Worm (Caenorhabditis elegans) whole organism, L1 larva: ENCODE data around the gene clec-251.

Source experiments
- C04F5.9 ChIP-seq: sonication (generic microtip); optimal IDR thresholded peaks from 2 replicates; lab custom pipeline; 2016; ENCODE audit warnings: missing genetic modification characterization, missing compliant biosample characterization
- Y116A8C.19 ChIP-seq: sonication (generic microtip); optimal IDR thresholded peaks from 2 replicates; lab custom pipeline; 2016; ENCODE audit warnings: missing compliant biosample characterization, missing genetic modification characterization, borderline replicate concordance
- aha-1 ChIP-seq: fragments of 150-350 bp; optimal IDR thresholded peaks from 2 replicates; lab custom pipeline; 2014; ENCODE audit warnings: missing biosample characterization, missing genetic modification characterization
- alr-1 ChIP-seq: fragments of 200-800 bp; sonication (Bioruptor generic); optimal IDR thresholded peaks from 2 replicates; lab custom pipeline; 2018; ENCODE audit warnings: borderline replicate concordance, mild to moderate bottlenecking, missing genetic modification characterization, missing compliant biosample characterization
- aly-2 ChIP-seq: fragments of 150-350 bp; optimal IDR thresholded peaks from 2 replicates; lab custom pipeline; 2014; ENCODE audit warnings: missing biosample characterization, missing genetic modification characterization
- blmp-1 ChIP-seq: fragments of 150-350 bp; optimal IDR thresholded peaks from 2 replicates; lab custom pipeline; 2014; ENCODE audit warnings: missing biosample characterization, missing genetic modification characterization
- ceh-63 ChIP-seq: fragments of 200-800 bp; sonication (Bioruptor generic); optimal IDR thresholded peaks from 2 replicates; lab custom pipeline; 2018; ENCODE audit warnings: mild to moderate bottlenecking, missing genetic modification characterization, missing compliant biosample characterization
- ceh-8 ChIP-seq: fragments of 200-800 bp; sonication (Bioruptor generic); optimal IDR thresholded peaks from 2 replicates; lab custom pipeline; 2018; ENCODE audit warnings: mild to moderate bottlenecking, missing genetic modification characterization, moderate library complexity, missing compliant biosample characterization
- ceh-82 ChIP-seq, 3 experiments: fragments of 150-350 bp in 1 of 3; sonication (generic microtip) in 2 of 3; optimal IDR thresholded peaks; 2 replicates each; lab custom pipeline; 2014 to 2017; ENCODE audit warnings: missing biosample characterization in 3 of 3, missing genetic modification characterization in 3 of 3
- dpl-1 ChIP-seq, 3 experiments: fragments of 150-350 bp in 2 of 3; sonication (generic microtip) in 1 of 3; optimal IDR thresholded peaks; 2 replicates each; lab custom pipeline; 2014 to 2017; ENCODE audit warnings: missing biosample characterization in 3 of 3, missing genetic modification characterization in 3 of 3, missing genetic modification reagents in 3 of 3
- dsc-1 ChIP-seq: sonication (generic microtip); optimal IDR thresholded peaks from 2 replicates; lab custom pipeline; 2016; ENCODE audit warnings: mild to moderate bottlenecking, missing genetic modification characterization, missing compliant biosample characterization
- efl-1 ChIP-seq, 4 experiments: fragments of 150-350 bp; optimal IDR thresholded peaks in 3 of 4; peaks in 1 of 4; 1 replicate in 1 of 4; 2 replicates in 3 of 4; lab custom pipeline; 2014; ENCODE audit warnings: missing biosample characterization in 2 of 4, missing genetic modification characterization in 2 of 4, missing genetic modification reagents in 2 of 4
- efl-3 ChIP-seq: fragments of 200-800 bp; sonication (Bioruptor generic); optimal IDR thresholded peaks from 2 replicates; lab custom pipeline; 2018; ENCODE audit warnings: mild to moderate bottlenecking, missing genetic modification characterization, missing compliant biosample characterization
- ets-5 ChIP-seq: fragments of 200-800 bp; sonication (Bioruptor generic); IDR thresholded peaks from 2 replicates; pipeline ENCODE4 v1.3.6; 2022; ENCODE audit warnings: missing genetic modification characterization, missing compliant biosample characterization
- fkh-4 ChIP-seq: sonication (generic microtip); optimal IDR thresholded peaks from 2 replicates; lab custom pipeline; 2016; ENCODE audit warnings: missing compliant biosample characterization, missing genetic modification characterization, borderline replicate concordance
- fos-1 ChIP-seq: fragments of 150-350 bp; optimal IDR thresholded peaks from 2 replicates; lab custom pipeline; 2014; ENCODE audit warnings: missing biosample characterization, missing genetic modification characterization
- grh-1 ChIP-seq: fragments of 200-800 bp; sonication (Bioruptor generic); IDR thresholded peaks from 2 replicates; pipeline ENCODE4 v1.3.6; 2022; ENCODE audit warnings: missing genetic modification reagents, missing genetic modification characterization, missing compliant biosample characterization
- hlh-17 ChIP-seq: fragments of 200-800 bp; sonication (Bioruptor generic); optimal IDR thresholded peaks from 2 replicates; lab custom pipeline; 2018; ENCODE audit warnings: missing genetic modification characterization, mild to moderate bottlenecking, missing compliant biosample characterization, moderate library complexity, borderline replicate concordance
- irx-1 ChIP-seq: sonication (generic microtip); optimal IDR thresholded peaks from 2 replicates; lab custom pipeline; 2016; ENCODE audit warnings: missing genetic modification characterization, missing compliant biosample characterization
- jun-1 ChIP-seq: fragments of 150-350 bp; optimal IDR thresholded peaks from 2 replicates; lab custom pipeline; 2014; ENCODE audit warnings: missing biosample characterization, missing genetic modification reagents, missing genetic modification characterization
- lin-13 ChIP-seq: fragments of 150-350 bp; optimal IDR thresholded peaks from 2 replicates; lab custom pipeline; 2014; ENCODE audit warnings: missing biosample characterization, missing genetic modification reagents, missing genetic modification characterization
- lin-14 ChIP-seq: fragments of 200-800 bp; sonication (Bioruptor generic); optimal IDR thresholded peaks from 2 replicates; lab custom pipeline; 2018; ENCODE audit warnings: mild to moderate bottlenecking, missing genetic modification characterization, moderate library complexity, missing compliant biosample characterization
- lin-39 ChIP-seq: fragments of 150-350 bp; optimal IDR thresholded peaks from 2 replicates; lab custom pipeline; 2014; ENCODE audit warnings: missing biosample characterization, missing genetic modification reagents, missing genetic modification characterization
- lsy-2 ChIP-seq, 2 experiments: fragments of 150-350 bp; optimal IDR thresholded peaks; 2 replicates each; lab custom pipeline; 2014; ENCODE audit warnings: missing biosample characterization in 2 of 2, missing genetic modification characterization in 2 of 2
- mab-9 ChIP-seq: fragments of 200-800 bp; sonication (Bioruptor generic); IDR thresholded peaks from 2 replicates; pipeline ENCODE4 v1.3.6; 2022; ENCODE audit warnings: missing genetic modification reagents, missing genetic modification characterization, missing compliant biosample characterization
- mef-2 ChIP-seq: fragments of 150-350 bp; optimal IDR thresholded peaks from 2 replicates; lab custom pipeline; 2014; ENCODE audit warnings: missing biosample characterization, missing genetic modification characterization
- nhr-11 ChIP-seq: fragments of 150-350 bp; optimal IDR thresholded peaks from 2 replicates; lab custom pipeline; 2014; ENCODE audit warnings: missing biosample characterization, missing genetic modification characterization
- nhr-12 ChIP-seq: sonication (generic microtip); optimal IDR thresholded peaks from 2 replicates; lab custom pipeline; 2017; ENCODE audit warnings: missing biosample characterization, missing genetic modification characterization
- nhr-19 ChIP-seq: fragments of 200-800 bp; sonication (Bioruptor generic); conservative IDR thresholded peaks from 2 replicates; pipeline ENCODE4 v1.3.6; 2022; ENCODE audit warnings: missing genetic modification characterization, missing compliant biosample characterization
- nhr-28 ChIP-seq: fragments of 150-350 bp; optimal IDR thresholded peaks from 2 replicates; lab custom pipeline; 2014; ENCODE audit warnings: missing biosample characterization, missing genetic modification characterization
- nhr-77 ChIP-seq: fragments of 150-350 bp; optimal IDR thresholded peaks from 2 replicates; lab custom pipeline; 2014; ENCODE audit warnings: missing biosample characterization, missing genetic modification characterization
- nhr-84 ChIP-seq: sonication (generic microtip); optimal IDR thresholded peaks from 2 replicates; lab custom pipeline; 2017; ENCODE audit warnings: missing biosample characterization, missing genetic modification characterization
- nhr-90 ChIP-seq: sonication (generic microtip); optimal IDR thresholded peaks from 2 replicates; lab custom pipeline; 2016; ENCODE audit warnings: mild to moderate bottlenecking, missing genetic modification characterization, missing compliant biosample characterization; ENCODE audit not compliant: poor library complexity
- pax-3 ChIP-seq: fragments of 200-800 bp; sonication (Bioruptor generic); optimal IDR thresholded peaks from 2 replicates; lab custom pipeline; 2018; ENCODE audit warnings: mild to moderate bottlenecking, missing genetic modification characterization, moderate library complexity, missing compliant biosample characterization
- rnt-1 ChIP-seq: sonication (generic microtip); optimal IDR thresholded peaks from 2 replicates; lab custom pipeline; 2016; ENCODE audit warnings: mild to moderate bottlenecking, missing genetic modification characterization, moderate library complexity, missing compliant biosample characterization
- snpc-4 ChIP-seq: fragments of 150-350 bp; optimal IDR thresholded peaks from 2 replicates; lab custom pipeline; 2014; ENCODE audit warnings: missing biosample characterization, missing genetic modification characterization
- snu-23 ChIP-seq: sonication (generic microtip); optimal IDR thresholded peaks from 2 replicates; lab custom pipeline; 2016; ENCODE audit warnings: missing genetic modification characterization, missing compliant biosample characterization
- sox-4 ChIP-seq: sonication (generic microtip); optimal IDR thresholded peaks from 2 replicates; lab custom pipeline; 2016; ENCODE audit warnings: missing genetic modification characterization, missing compliant biosample characterization
- sup-37 ChIP-seq: fragments of 200-800 bp; sonication (Bioruptor generic); optimal IDR thresholded peaks from 2 replicates; lab custom pipeline; 2018; ENCODE audit warnings: mild to moderate bottlenecking, missing genetic modification characterization, missing compliant biosample characterization
- tbx-2 ChIP-seq: sonication (generic microtip); optimal IDR thresholded peaks from 2 replicates; lab custom pipeline; 2016; ENCODE audit warnings: missing genetic modification characterization, missing compliant biosample characterization
- tlp-1 ChIP-seq: fragments of 150-350 bp; optimal IDR thresholded peaks from 2 replicates; lab custom pipeline; 2014; ENCODE audit warnings: missing biosample characterization, missing genetic modification characterization
- unc-86 ChIP-seq: sonication (generic microtip); optimal IDR thresholded peaks from 2 replicates; lab custom pipeline; 2016; ENCODE audit warnings: missing genetic modification characterization, missing compliant biosample characterization
- unc-98 ChIP-seq: fragments of 200-800 bp; sonication (Bioruptor generic); IDR thresholded peaks from 2 replicates; pipeline ENCODE4 v1.3.6; 2022; ENCODE audit warnings: missing genetic modification characterization, missing compliant biosample characterization
- xbp-1 ChIP-seq: sonication (generic microtip); optimal IDR thresholded peaks from 2 replicates; lab custom pipeline; 2016; ENCODE audit warnings: missing genetic modification characterization, missing compliant biosample characterization
- zag-1 ChIP-seq: fragments of 150-350 bp; optimal IDR thresholded peaks from 2 replicates; lab custom pipeline; 2014; ENCODE audit warnings: missing biosample characterization, missing genetic modification characterization
- zip-4 ChIP-seq: fragments of 200-800 bp; sonication (Bioruptor generic); optimal IDR thresholded peaks from 2 replicates; lab custom pipeline; 2018; ENCODE audit warnings: mild to moderate bottlenecking, missing genetic modification characterization, moderate library complexity, missing compliant biosample characterization
- ztf-11 ChIP-seq, 2 experiments: sonication (generic microtip); optimal IDR thresholded peaks; 2 replicates each; lab custom pipeline; 2016 to 2017; ENCODE audit warnings: missing genetic modification characterization in 2 of 2, missing biosample characterization in 1 of 2, missing compliant biosample characterization in 1 of 2
- ztf-4 ChIP-seq: fragments of 150-350 bp; optimal IDR thresholded peaks from 2 replicates; lab custom pipeline; 2014; ENCODE audit warnings: missing biosample characterization, missing genetic modification characterization

Gene clec-251

ce11 chrV:18724810-18725209 lies 22.0 kb downstream of the clec-251 start:
- TF ChIP-seq ztf-11 (tag; optimal IDR thresholded peaks at IDR 0.05; lab: Kevin White, UChicago) (peak in 1 of 2 experiments; percentile 10), ceh-63 (GFP tag; lab: Kevin White, UChicago) (peak; percentile 10)

ce11 chrV:18724076-18724475 lies 22.7 kb downstream of the clec-251 start:
- TF ChIP-seq mab-9 (GFP tag; lab: Robert Waterston, UW) (no peak), alr-1 (tag; lab: Kevin White, UChicago) (peak; percentile 97), lsy-2 (tag; optimal IDR thresholded peaks at IDR 0.05; lab: Kevin White, UChicago) (no peak), grh-1 (no peak), lin-39 (no peak)

- TF ChIP-seq nhr-11 (tag; lab: Kevin White, UChicago) (peak; percentile 68), fkh-4 (tag; lab: Kevin White, UChicago) (no peak), lin-14 (GFP tag; lab: Kevin White, UChicago) (no peak), mab-9 (GFP tag; lab: Robert Waterston, UW) (no peak), alr-1 (tag; lab: Kevin White, UChicago) (no peak), ztf-4 (tag; lab: Kevin White, UChicago) (no peak), nhr-77 (tag; lab: Kevin White, UChicago) (peak; percentile 64), xbp-1 (peak; percentile 87), tlp-1 (tag; lab: Kevin White, UChicago) (no peak), blmp-1 (peak; percentile 11), mef-2 (tag; lab: Kevin White, UChicago) (no peak), fos-1 (tag; lab: Kevin White, UChicago) (peak; percentile 75), ets-5 (GFP tag; lab: Robert Waterston, UW) (no peak), unc-98 (GFP tag; lab: Robert Waterston, UW) (no peak), lin-13 (GFP tag; lab: Kevin White, UChicago) (peak; percentile 57), dsc-1 (tag; lab: Kevin White, UChicago) (peak; percentile 81), tbx-2 (tag; lab: Kevin White, UChicago) (peak; percentile 93), nhr-90 (tag; lab: Kevin White, UChicago) (peak; percentile 85), sox-4 (tag; lab: Kevin White, UChicago) (peak; percentile 37), dpl-1 (GFP tag; optimal IDR thresholded peaks at IDR 0.05; lab: Kevin White, UChicago) (peak; percentile 66 to 78 (median 73)), zag-1 (tag; lab: Kevin White, UChicago) (peak; percentile 5), ceh-82 (tag; optimal IDR thresholded peaks at IDR 0.05; lab: Kevin White, UChicago) (peak; percentile 75 to 90 (median 85)), rnt-1 (tag; lab: Kevin White, UChicago) (no peak), snu-23 (GFP tag; lab: Kevin White, UChicago) (peak; percentile 94), unc-86 (tag; lab: Kevin White, UChicago) (peak; percentile 86), sup-37 (GFP tag; lab: Kevin White, UChicago) (no peak), efl-3 (GFP tag; lab: Kevin White, UChicago) (no peak), C04F5.9 (tag; lab: Kevin White, UChicago) (no peak), irx-1 (peak; percentile 76), lsy-2 (tag; optimal IDR thresholded peaks at IDR 0.05; lab: Kevin White, UChicago) (peak; percentile 90 to 92), snpc-4 (tag; lab: Kevin White, UChicago) (peak; percentile 86), aly-2 (tag; lab: Kevin White, UChicago) (no peak), ceh-8 (GFP tag; lab: Kevin White, UChicago) (no peak), hlh-17 (no peak), jun-1 (tag; lab: Kevin White, UChicago) (peak; percentile 70), efl-1 (optimal IDR thresholded peaks at IDR 0.05; lab: Kevin White, UChicago) (peak; percentile 78 to 86), efl-1 (GFP tag; optimal IDR thresholded peaks at IDR 0.05 in 1 of 2; lab: Kevin White, UChicago) (peak; percentile 79 to 98), nhr-12 (tag; lab: Kevin White, UChicago) (no peak), zip-4 (no peak), pax-3 (tag; lab: Kevin White, UChicago) (no peak), Y116A8C.19 (tag; lab: Kevin White, UChicago) (no peak), nhr-84 (no peak), aha-1 (no peak), nhr-19 (GFP tag; lab: Robert Waterston, UW) (peak; percentile 90), nhr-28 (tag; lab: Kevin White, UChicago) (no peak)
Observed at ce11 chrV:18723604-18724003, 23.2 kb downstream of the clec-251 start.
